Fruit fly (Drosophila melanogaster) S2 (cell line): Measurements from ENCODE around the gene bnl.

Experiments used
- CG8478 ChIP-seq: fragments of >200 bp; optimal IDR thresholded peaks from 2 replicates; lab custom pipeline; 2018
- CTCF ChIP-seq, 2 experiments: fragments of >200 bp; optimal IDR thresholded peaks; 2 replicates each; lab custom pipeline; 2018

DNA sequence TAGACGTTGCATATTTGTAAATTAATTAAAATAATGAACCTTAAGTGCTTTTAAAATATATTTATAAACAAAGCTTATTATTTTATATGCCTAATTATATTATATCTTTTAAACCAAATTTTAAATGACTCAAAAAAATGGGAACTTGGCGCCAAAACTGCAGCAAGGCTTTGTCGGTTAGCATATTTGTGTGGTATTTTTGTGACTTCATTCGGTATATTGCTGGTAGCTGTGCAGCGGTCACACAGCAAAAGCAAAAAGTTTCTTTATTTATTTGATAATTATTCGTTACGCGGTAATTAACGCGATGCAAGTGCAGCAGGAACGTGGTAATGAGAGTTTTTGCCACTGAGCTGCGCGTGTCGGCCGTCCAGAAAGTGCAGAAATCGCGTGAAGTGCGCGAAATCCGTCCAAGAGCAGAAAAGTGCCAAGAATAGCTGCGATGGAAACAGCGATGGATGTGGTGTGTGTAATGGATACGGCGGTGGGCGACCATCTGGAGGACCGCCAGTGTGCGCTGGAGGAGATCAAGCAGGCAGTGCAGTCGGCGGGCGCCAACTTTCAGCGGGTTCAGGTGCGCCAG, 42.9 kb upstream of the bnl start, which contains the start of gene Ask1:
- TF ChIP-seq CG8478 (lab: Kevin White, UChicago) (no peak), CTCF (optimal IDR thresholded peaks at IDR 0.05; lab: Kevin White, UChicago) (no peak)
